Fruit fly (Drosophila melanogaster): Measurements from ENCODE around the gene ATPsynbetaL.
A peak's percentile ranks its signal among the peaks of the same experiment; 100 is the strongest.

The ATPsynbetaL gene

DNA sequence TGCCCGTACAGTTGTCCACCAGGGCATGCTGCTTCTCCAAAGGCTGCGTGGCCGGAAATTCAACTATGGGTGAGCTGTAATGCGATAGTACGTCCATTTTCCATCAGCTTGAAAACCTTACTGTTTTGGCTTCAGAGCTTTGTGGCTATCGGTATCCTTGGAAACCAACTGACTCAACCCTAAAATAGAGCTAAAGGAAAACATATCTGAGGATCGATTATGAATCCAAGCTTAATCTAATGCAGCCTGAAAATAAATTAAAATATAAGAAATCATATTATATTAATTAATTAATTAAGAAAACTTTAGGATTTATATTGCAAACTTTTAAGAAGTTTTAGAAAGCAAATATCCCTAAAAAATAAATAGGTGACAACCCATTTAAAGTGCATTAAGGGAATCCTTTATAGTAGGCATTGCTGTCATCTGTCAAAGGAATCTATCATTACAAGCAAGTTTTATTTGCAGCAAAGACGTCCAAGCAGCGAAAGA, at the start of gene ATPsynbetaL, which contains the start of gene CG13074:
Gene ATPsynbetaL, plus strand, starts transcription at position 442 of the 492 bp plus-strand sequence.
Gene CG13074, minus strand, starts transcription at position 101 of the 492 bp plus-strand sequence.
- TF ChIP-seq CG17801 (GFP tag; optimal IDR thresholded peaks at IDR 0.05; ENCODE audit: partially characterized antibody) = no peak

- TF ChIP-seq CG17801 (GFP tag; optimal IDR thresholded peaks at IDR 0.05; ENCODE audit: partially characterized antibody) = no peak
Observed at dm6 chr3L:16048086-16048485, 49.5 kb upstream of the ATPsynbetaL start.

DNA sequence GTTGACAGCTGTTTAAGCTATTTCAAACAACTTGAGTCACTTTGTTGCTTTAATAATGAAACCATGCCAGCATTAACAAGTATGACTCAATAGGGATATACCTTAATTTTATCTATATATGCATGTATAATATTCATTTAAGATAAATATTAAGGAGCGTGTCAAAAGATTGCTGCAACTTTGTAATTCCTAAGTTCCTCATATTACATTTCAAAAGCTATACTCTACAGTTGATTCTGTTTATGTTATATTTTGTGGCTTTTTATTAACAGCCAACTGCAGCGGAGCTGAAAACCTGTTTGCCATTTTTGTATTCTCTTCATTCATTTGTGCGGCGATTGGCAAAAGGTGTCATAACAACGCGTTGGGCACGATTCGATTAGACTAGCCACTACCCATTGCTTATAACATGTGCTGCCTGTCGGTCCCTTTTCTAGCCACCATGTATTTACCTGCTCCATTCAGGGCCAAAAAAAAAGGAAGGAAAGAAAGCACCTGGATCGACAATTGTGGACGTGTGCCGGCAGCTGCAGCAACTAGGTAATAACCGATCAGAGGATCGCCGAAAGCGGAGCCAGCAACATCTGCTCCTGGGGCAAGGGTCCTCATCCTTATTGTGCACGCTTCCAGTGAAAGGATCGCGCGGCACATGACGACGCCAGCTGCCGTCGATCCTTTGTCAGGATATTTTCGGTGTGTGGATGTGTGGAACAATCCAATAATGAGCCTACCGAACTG, 48.7 kb upstream of the ATPsynbetaL start:
- TF ChIP-seq CG17801 (GFP tag; optimal IDR thresholded peaks at IDR 0.05; ENCODE audit: partially characterized antibody) = no peak

DNA sequence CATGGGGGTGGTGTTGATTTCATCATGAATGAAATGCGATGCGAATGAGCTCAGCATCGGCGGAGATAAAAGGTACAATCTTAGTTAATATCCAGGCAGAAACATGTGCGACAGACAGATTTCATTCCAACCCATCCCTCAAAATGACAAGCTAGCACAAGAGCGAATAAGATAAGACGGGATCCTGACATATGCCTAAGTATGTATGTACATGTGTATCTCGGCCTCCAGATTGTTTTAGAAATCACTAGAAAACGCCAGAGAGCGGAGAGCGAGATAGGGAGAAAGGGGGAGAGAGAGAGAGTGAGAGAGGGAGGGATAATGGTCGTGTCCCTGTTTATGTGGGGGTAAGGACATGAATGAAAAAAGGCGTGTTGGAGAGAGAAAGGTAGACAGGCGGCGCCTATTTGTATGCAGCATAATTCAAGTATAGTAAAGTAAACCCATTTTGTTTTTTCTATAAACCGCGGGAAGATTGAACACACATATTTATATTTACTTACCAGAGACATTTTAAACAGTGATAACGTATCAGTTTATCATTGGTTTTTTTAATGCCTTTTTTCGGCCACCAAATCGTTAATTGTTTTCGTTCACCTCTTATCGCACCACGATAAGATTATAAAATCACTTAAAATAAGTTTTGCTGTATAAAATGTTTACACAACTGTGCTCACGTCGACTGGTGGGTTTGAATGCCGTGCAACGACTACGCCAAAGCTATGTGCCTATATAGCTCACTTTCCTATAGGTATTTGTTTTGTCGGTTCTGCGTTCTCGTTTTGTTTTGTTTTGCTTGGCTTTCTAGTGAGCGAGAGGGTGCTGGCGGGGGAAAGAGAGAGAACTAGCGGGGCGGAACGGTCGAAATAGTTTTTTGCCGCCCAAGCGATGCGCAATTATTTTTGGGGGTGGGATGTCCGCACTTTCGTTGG, 47.4 kb upstream of the ATPsynbetaL start:
- peak; percentile 73 for TF ChIP-seq CG17801 (GFP tag; optimal IDR thresholded peaks at IDR 0.05; ENCODE audit: partially characterized antibody)

dm6 chr3L:16050887-16051258, 46.8 kb upstream of the ATPsynbetaL start, which contains the start of gene Diap1:
Gene Diap1, minus strand, starts transcription at chr3L:16051034.
- TF ChIP-seq CG17801 (GFP tag; optimal IDR thresholded peaks at IDR 0.05; ENCODE audit: partially characterized antibody) = no peak

- peak; percentile 7 for TF ChIP-seq CG17801 (GFP tag; optimal IDR thresholded peaks at IDR 0.05; ENCODE audit: partially characterized antibody)
Observed at dm6 chr3L:16051719-16052122, 45.9 kb upstream of the ATPsynbetaL start, which contains the start of gene Mbs. Gene Mbs, plus strand, starts transcription at chr3L:16051959.

DNA sequence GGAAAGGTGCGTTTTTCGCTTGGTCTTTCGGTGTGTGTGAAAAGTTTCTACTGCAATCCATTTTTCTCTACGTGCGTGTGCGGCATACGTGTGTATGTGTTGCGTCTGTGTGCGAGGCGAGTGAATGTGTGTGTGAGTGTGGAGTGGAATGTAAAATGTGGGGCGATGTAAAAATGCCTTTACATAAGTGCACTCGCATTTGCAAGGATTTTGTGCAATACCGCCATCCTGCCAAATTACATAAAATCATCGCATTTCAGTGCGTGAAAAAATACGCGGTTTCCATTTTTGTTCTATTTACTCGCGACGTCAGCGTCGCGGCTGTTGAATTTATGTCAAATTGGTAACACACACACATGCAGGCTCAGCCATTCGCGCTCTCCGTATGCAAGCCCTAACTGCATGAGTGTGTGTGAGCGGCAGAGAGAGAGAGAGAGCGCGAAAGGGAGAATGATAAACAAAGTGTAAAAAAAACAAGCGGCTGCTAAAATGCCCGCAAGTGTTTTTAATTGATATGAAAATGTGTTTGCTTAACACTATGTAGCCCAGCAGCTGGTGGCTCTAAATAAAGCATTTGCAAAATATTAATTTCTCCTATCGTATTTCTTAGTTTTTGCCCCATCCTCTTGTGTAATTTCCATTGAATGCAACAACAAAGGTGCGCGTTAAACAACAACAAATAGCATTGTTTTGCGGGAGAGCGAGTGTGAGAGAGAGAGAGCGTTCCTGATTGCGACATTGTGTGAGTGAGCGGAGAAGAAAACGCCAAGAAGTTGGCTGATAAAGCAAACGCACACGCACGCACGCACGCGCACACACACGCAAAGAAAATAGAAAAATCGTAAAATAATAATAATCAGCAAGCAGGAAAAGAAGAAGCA, 45.2 kb upstream of the ATPsynbetaL start:
- no peak for TF ChIP-seq CG17801 (GFP tag; optimal IDR thresholded peaks at IDR 0.05; ENCODE audit: partially characterized antibody)

DNA sequence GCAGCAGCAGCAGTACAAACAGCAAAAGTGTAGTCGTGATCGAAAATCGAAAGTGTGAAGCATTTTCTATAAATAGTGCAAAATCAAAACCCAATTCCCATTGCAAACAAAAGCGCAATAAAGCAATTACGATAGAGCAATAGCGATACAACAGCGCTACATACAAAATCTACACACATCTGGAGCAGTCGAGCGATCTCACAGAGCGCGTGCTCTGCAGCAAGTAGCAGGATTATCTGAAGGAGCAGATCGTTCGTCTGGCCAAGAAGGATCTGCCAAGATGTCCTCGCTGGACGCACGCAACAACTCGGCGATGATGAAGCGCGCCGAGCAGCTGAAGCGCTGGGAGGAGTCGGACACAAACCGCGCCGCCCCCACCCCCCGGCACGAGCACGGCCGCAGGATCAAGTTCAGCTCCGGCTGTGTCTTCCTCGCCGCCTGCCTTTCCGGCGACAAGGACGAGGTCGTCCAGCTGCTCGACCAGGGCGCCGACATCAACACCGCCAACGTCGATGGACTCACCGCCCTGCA, 44.5 kb upstream of the ATPsynbetaL start:
- TF ChIP-seq CG17801 (GFP tag; optimal IDR thresholded peaks at IDR 0.05; ENCODE audit: partially characterized antibody) = no peak

- no peak for TF ChIP-seq CG17801 (GFP tag; optimal IDR thresholded peaks at IDR 0.05; ENCODE audit: partially characterized antibody)
Observed at dm6 chr3L:16054095-16054494, 43.5 kb upstream of the ATPsynbetaL start.

DNA sequence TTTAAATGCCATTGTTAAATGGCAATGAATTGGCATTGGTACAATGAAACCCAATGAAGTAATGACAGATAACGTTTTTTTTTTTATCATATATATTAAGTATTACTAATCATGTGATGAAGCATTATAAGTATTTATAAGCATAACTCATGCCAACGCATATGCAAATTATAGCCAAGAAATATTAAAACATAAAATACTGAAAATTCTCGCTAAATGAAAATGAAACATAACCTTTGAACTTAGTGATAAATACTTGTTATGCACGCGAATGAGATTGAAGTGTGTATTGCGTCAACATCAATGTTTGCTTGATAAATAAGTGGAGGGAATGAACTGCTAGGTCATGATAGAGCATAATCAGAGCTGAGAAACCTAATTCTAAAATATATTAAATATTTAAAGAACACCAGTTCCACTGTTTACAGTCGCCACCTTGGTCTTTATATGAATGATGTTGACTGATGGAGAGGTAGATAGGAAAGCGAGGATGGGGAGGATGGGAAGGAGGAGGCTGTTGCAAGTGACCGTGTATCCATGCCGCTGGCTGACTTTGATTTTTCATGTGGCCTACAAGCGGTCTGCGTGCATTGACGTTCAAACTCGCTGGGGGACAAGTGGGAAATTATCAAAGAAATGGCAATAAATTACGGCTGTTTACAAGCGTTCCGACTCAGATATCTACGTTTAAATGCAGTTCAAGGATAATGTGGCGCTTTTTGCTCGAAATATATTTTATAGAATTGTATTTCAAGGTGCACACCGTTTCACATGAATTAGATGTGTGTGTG, 41.3 kb upstream of the ATPsynbetaL start:
- TF ChIP-seq CG17801 (GFP tag; optimal IDR thresholded peaks at IDR 0.05; ENCODE audit: partially characterized antibody) = no peak

DNA sequence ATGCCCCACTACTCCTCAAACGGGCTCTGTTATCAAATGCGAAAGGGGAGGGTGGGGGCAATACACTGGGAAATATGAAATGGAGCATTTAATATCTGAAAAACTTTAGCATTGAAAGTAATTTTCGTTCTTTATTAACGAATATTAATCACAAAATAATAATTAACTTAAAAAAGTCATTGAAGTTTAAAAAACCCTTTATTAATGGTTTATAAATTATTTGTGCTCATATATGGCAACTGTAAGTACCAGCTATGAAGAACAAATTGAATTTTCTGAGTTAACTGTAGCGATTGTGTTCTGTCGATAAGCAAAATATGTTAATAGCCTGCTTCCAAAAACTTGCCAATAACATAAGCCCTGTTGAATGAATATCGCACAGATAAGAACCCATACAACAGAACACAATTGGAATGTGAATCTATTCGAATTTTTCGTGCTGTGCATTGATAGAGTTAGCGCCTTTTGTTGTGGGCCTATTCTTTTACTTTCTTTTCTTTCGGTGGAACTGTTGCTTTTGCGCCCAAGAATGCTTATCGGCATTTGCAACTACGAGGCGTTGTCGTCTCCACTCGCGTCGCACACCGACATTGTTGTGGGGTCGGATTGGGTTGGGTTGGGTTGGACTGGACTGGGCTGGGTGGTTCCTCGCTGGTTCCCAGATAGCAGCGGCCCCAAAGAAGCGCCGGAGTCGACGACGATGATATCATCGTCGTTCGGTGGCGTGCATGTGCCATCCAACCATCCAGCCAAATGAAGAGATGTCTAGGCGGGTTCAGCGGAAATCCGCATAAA, 36.6 kb upstream of the ATPsynbetaL start:
- no peak for TF ChIP-seq CG17801 (GFP tag; optimal IDR thresholded peaks at IDR 0.05; ENCODE audit: partially characterized antibody)

DNA sequence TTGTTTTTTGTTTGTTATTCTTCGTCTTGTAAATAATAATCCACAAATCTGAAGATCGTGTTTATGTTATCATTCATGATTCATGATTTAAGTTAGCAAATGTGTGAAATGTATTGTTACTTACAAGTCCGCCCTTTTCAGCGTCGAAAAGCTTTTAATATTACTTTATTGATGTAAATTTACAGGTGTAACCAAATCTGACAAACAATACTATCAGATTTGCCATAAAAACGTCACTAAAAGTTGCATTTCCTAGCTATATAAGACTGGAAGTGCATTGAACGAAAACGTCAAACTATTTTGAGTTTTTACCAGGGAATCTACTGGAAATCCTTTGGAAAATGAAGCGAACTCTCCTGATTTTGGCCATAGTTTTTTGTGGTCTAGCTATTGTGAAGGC, 15.4 kb upstream of the ATPsynbetaL start, which contains the start of gene CG33258:
Gene CG33258, plus strand, starts transcription at position 301 of the 400 bp plus-strand sequence.
- TF ChIP-seq CG17801 (GFP tag; optimal IDR thresholded peaks at IDR 0.05; ENCODE audit: partially characterized antibody) = no peak

- TF ChIP-seq CG17801 (GFP tag; optimal IDR thresholded peaks at IDR 0.05; ENCODE audit: partially characterized antibody) = no peak
Observed at dm6 chr3L:16083693-16084092, 13.9 kb upstream of the ATPsynbetaL start, which contains the start of gene CG13075. Gene CG13075, plus strand, starts transcription at chr3L:16083993.

Data from ovary, adult (tissue).